Fruit fly (Drosophila melanogaster): ENCODE measurements around the gene CG13907.

The CG13907 gene

dm6 chr3L:837552-838187, 44.1 kb downstream of the CG13907 start, which contains the start of the genes CG13901 and CG13887 (continued):
- TF ChIP-seq jumu (GFP tag; optimal IDR thresholded peaks at IDR 0.05) (peak; percentile 92), CG11093 (GFP tag; IDR thresholded peaks at IDR 0.05) (peak; percentile 78), insv (GFP tag; optimal IDR thresholded peaks at IDR 0.05) (peak in 1 of 2 experiments; percentile 59), CG2889 (GFP tag; IDR thresholded peaks at IDR 0.05) (peak; percentile 80), CG8944 (GFP tag; optimal IDR thresholded peaks at IDR 0.05) (peak; percentile 95), CG2875 (GFP tag; optimal IDR thresholded peaks at IDR 0.05) (peak; percentile 73), dm (GFP tag; optimal IDR thresholded peaks at IDR 0.05) (peak; percentile 94), nerfin-1 (tag; optimal IDR thresholded peaks at IDR 0.05) (peak; percentile 88), fd102C (GFP tag; optimal IDR thresholded peaks at IDR 0.05) (peak; percentile 35), HHEX (GFP tag; optimal IDR thresholded peaks at IDR 0.05) (peak; percentile 79), CG31365 (tag; optimal IDR thresholded peaks at IDR 0.05) (peak; percentile 59), chm (GFP tag; IDR thresholded peaks at IDR 0.05) (peak; percentile 84), gce (GFP tag; IDR thresholded peaks at IDR 0.05) (peak; percentile 71; the same call in 2 of the 3 replicates), cad (GFP tag; optimal IDR thresholded peaks at IDR 0.05) (no peak), Spps (tag; optimal IDR thresholded peaks at IDR 0.05) (peak; percentile 78), Hmx (GFP tag; optimal IDR thresholded peaks at IDR 0.05) (peak; percentile 80), CG11723 (GFP tag; optimal IDR thresholded peaks at IDR 0.05) (no peak), row (GFP tag; IDR thresholded peaks at IDR 0.05) (peak; percentile 97), CG18619 (GFP tag; optimal IDR thresholded peaks at IDR 0.05) (peak; percentile 84), Myb (GFP tag; optimal IDR thresholded peaks at IDR 0.05) (peak; percentile 78), ato (GFP tag; IDR thresholded peaks at IDR 0.05; ENCODE audit: partially characterized antibody) (no peak), CG6765 (GFP tag; optimal IDR thresholded peaks at IDR 0.05) (peak; percentile 85), CG17912 (GFP tag; optimal IDR thresholded peaks at IDR 0.05) (peak; percentile 85), Fer2 (tag; optimal IDR thresholded peaks at IDR 0.05) (peak; percentile 87), CG17361 (GFP tag; IDR thresholded peaks at IDR 0.05) (peak; percentile 91), CG6689 (GFP tag; IDR thresholded peaks at IDR 0.05) (peak; percentile 87), CG3726 (GFP tag; IDR thresholded peaks at IDR 0.05) (peak; percentile 68; the same call in 1 of the 3 replicates), CG4360 (GFP tag; IDR thresholded peaks at IDR 0.05) (no peak), CG1603 (tag; optimal IDR thresholded peaks at IDR 0.05) (peak; percentile 91), CG4854 (GFP tag; optimal IDR thresholded peaks at IDR 0.05) (peak; percentile 75), CG17186 (GFP tag; optimal IDR thresholded peaks at IDR 0.05) (peak; percentile 96), Dek (tag; optimal IDR thresholded peaks at IDR 0.05) (peak; percentile 86), CG12659 (GFP tag; optimal IDR thresholded peaks at IDR 0.05) (peak; percentile 96), mirr (GFP tag; optimal IDR thresholded peaks at IDR 0.05) (peak; percentile 50), Stat92E (GFP tag; optimal IDR thresholded peaks at IDR 0.05) (no peak), sc (optimal IDR thresholded peaks at IDR 0.05) (no peak), sc (GFP tag; optimal IDR thresholded peaks at IDR 0.05) (peak; percentile 69), CG42726 (GFP tag; IDR thresholded peaks at IDR 0.05; ENCODE audit: partially characterized antibody) (no peak), E2f2 (GFP tag; IDR thresholded peaks at IDR 0.05) (peak; percentile 81), CG17385 (GFP tag; optimal IDR thresholded peaks at IDR 0.05) (peak; percentile 82), CG34422 (GFP tag; IDR thresholded peaks at IDR 0.05) (peak; percentile 90), vnd (GFP tag; IDR thresholded peaks at IDR 0.05; ENCODE audit: partially characterized antibody) (0 out of 3 replicates have a peak, but pooled peaks have one; percentile 32), Dbx (GFP tag; IDR thresholded peaks at IDR 0.05) (peak; percentile 88), Gsc (GFP tag; IDR thresholded peaks at IDR 0.05) (no peak; the same call in 1 of the 2 replicates), Hand (GFP tag; optimal IDR thresholded peaks at IDR 0.05) (peak; percentile 65), CG15601 (tag; optimal IDR thresholded peaks at IDR 0.05) (peak; percentile 90), HmgD (GFP tag; optimal IDR thresholded peaks at IDR 0.05) (peak; percentile 89), crp (GFP tag; optimal IDR thresholded peaks at IDR 0.05) (peak in 1 of 2 experiments; percentile 70), gt (GFP tag; IDR thresholded peaks at IDR 0.05) (0 out of 2 replicates have a peak, but pooled peaks have one; percentile 40)
